Worm (Caenorhabditis elegans) whole organism, L2 larva: ENCODE data around the gene twk-35.

Source experiments
- C34F6.9 ChIP-seq: fragments of 150-350 bp; optimal IDR thresholded peaks from 2 replicates; lab custom pipeline; 2014; ENCODE audit warnings: missing biosample characterization, missing genetic modification characterization
- R02D3.7 ChIP-seq: fragments of 150-350 bp; optimal IDR thresholded peaks from 2 replicates; lab custom pipeline; 2014; ENCODE audit warnings: missing biosample characterization, missing genetic modification characterization
- ZK546.5 ChIP-seq: sonication (generic microtip); optimal IDR thresholded peaks from 2 replicates; lab custom pipeline; 2017; ENCODE audit warnings: missing biosample characterization, missing genetic modification characterization
- alr-1 ChIP-seq: fragments of 150-350 bp; optimal IDR thresholded peaks from 2 replicates; lab custom pipeline; 2014; ENCODE audit warnings: missing biosample characterization, missing genetic modification characterization
- aly-2 ChIP-seq: fragments of 150-350 bp; optimal IDR thresholded peaks from 2 replicates; lab custom pipeline; 2014; ENCODE audit warnings: missing biosample characterization, missing genetic modification characterization
- ama-1 ChIP-seq: fragments of 150-350 bp; optimal IDR thresholded peaks from 2 replicates; lab custom pipeline; 2018; ENCODE audit warnings: inconsistent platforms
- blmp-1 ChIP-seq: sonication (generic microtip); optimal IDR thresholded peaks from 2 replicates; lab custom pipeline; 2017; ENCODE audit warnings: missing genetic modification characterization, mild to moderate bottlenecking, missing compliant biosample characterization, antibody characterized with exemption, moderate library complexity; ENCODE audit not compliant: insufficient read depth
- ceh-16 ChIP-seq: fragments of 150-350 bp; optimal IDR thresholded peaks from 2 replicates; lab custom pipeline; 2014; ENCODE audit warnings: missing biosample characterization, missing genetic modification characterization
- ceh-82 ChIP-seq: fragments of 150-350 bp; optimal IDR thresholded peaks from 2 replicates; lab custom pipeline; 2014; ENCODE audit warnings: missing biosample characterization, missing genetic modification characterization
- crh-2 ChIP-seq: sonication (generic microtip); optimal IDR thresholded peaks from 2 replicates; lab custom pipeline; 2017; ENCODE audit warnings: missing biosample characterization, missing genetic modification characterization
- dmd-4 ChIP-seq: sonication (generic microtip); optimal IDR thresholded peaks from 2 replicates; lab custom pipeline; 2017; ENCODE audit warnings: missing biosample characterization, missing genetic modification characterization
- egl-27 ChIP-seq: sonication (generic microtip); optimal IDR thresholded peaks from 3 replicates; lab custom pipeline; 2017; ENCODE audit warnings: missing biosample characterization, missing genetic modification reagents, missing genetic modification characterization
- elt-1 ChIP-seq: fragments of 150-350 bp; optimal IDR thresholded peaks from 2 replicates; lab custom pipeline; 2014; ENCODE audit warnings: missing biosample characterization, missing genetic modification characterization
- elt-3 ChIP-seq: sonication (generic microtip); optimal IDR thresholded peaks from 2 replicates; lab custom pipeline; 2017; ENCODE audit warnings: missing biosample characterization, missing genetic modification characterization
- fos-1 ChIP-seq: fragments of 150-350 bp; optimal IDR thresholded peaks from 2 replicates; lab custom pipeline; 2014; ENCODE audit warnings: missing biosample characterization, missing genetic modification characterization
- gmeb-1 ChIP-seq: fragments of 150-350 bp; optimal IDR thresholded peaks from 2 replicates; lab custom pipeline; 2014; ENCODE audit warnings: missing biosample characterization, missing genetic modification characterization
- lin-11 ChIP-seq: fragments of 150-350 bp; sonication (generic microtip); optimal IDR thresholded peaks from 2 replicates; lab custom pipeline; 2014; ENCODE audit warnings: missing biosample characterization, missing genetic modification characterization, inconsistent platforms, mixed read lengths
- mab-5 ChIP-seq: fragments of 150-350 bp; optimal IDR thresholded peaks from 2 replicates; lab custom pipeline; 2014; ENCODE audit warnings: missing biosample characterization, missing genetic modification characterization
- mbf-1 ChIP-seq: sonication (generic microtip); optimal IDR thresholded peaks from 2 replicates; lab custom pipeline; 2017; ENCODE audit warnings: missing biosample characterization, missing genetic modification characterization
- mdl-1 ChIP-seq, 2 experiments: fragments of 150-350 bp in 1 of 2; sonication (generic microtip) in 1 of 2; optimal IDR thresholded peaks; 2 replicates each; lab custom pipeline; 2017; ENCODE audit warnings: missing biosample characterization in 2 of 2, missing genetic modification characterization in 2 of 2
- nhr-11 ChIP-seq: fragments of 150-350 bp; optimal IDR thresholded peaks from 2 replicates; lab custom pipeline; 2014; ENCODE audit warnings: missing biosample characterization, missing genetic modification characterization
- nhr-12 ChIP-seq: fragments of 150-350 bp; optimal IDR thresholded peaks from 2 replicates; lab custom pipeline; 2014; ENCODE audit warnings: missing biosample characterization, missing genetic modification characterization
- nhr-129 ChIP-seq: fragments of 150-350 bp; optimal IDR thresholded peaks from 2 replicates; lab custom pipeline; 2014; ENCODE audit warnings: missing biosample characterization, missing genetic modification characterization
- nhr-23 ChIP-seq: fragments of 150-350 bp; optimal IDR thresholded peaks from 2 replicates; lab custom pipeline; 2014; ENCODE audit warnings: missing biosample characterization, missing genetic modification reagents, missing genetic modification characterization
- nhr-237 ChIP-seq: fragments of 150-350 bp; optimal IDR thresholded peaks from 2 replicates; lab custom pipeline; 2014; ENCODE audit warnings: missing biosample characterization, missing genetic modification characterization
- nhr-25 ChIP-seq: fragments of 150-350 bp; sonication (generic microtip); optimal IDR thresholded peaks from 3 replicates; lab custom pipeline; 2014; ENCODE audit warnings: missing biosample characterization, missing genetic modification characterization
- nhr-77 ChIP-seq: fragments of 150-350 bp; optimal IDR thresholded peaks from 2 replicates; lab custom pipeline; 2014; ENCODE audit warnings: missing biosample characterization, missing genetic modification characterization
- sem-4 ChIP-seq: fragments of 150-350 bp; optimal IDR thresholded peaks from 2 replicates; lab custom pipeline; 2014; ENCODE audit warnings: missing biosample characterization, missing genetic modification reagents, missing genetic modification characterization
- sma-3 ChIP-seq: sonication (generic microtip); optimal IDR thresholded peaks from 2 replicates; lab custom pipeline; 2016; ENCODE audit warnings: missing genetic modification reagents, missing genetic modification characterization, missing compliant biosample characterization
- sma-9 ChIP-seq, 2 experiments: fragments of 150-350 bp in 1 of 2; sonication (generic microtip) in 1 of 2; optimal IDR thresholded peaks; 2 replicates each; lab custom pipeline; 2014 to 2016; ENCODE audit warnings: missing genetic modification characterization in 2 of 2, mild to moderate bottlenecking in 1 of 2, missing biosample characterization in 1 of 2, missing compliant biosample characterization in 1 of 2, missing genetic modification reagents in 1 of 2, moderate library complexity in 1 of 2
- snpc-4 ChIP-seq: fragments of 150-350 bp; optimal IDR thresholded peaks from 2 replicates; lab custom pipeline; 2014; ENCODE audit warnings: missing biosample characterization, missing genetic modification characterization
- unc-39 ChIP-seq: fragments of 150-350 bp; optimal IDR thresholded peaks from 2 replicates; lab custom pipeline; 2014; ENCODE audit warnings: missing biosample characterization, missing genetic modification characterization
- unc-55 ChIP-seq: fragments of 150-350 bp; sonication (generic microtip); optimal IDR thresholded peaks from 3 replicates; lab custom pipeline; 2014; ENCODE audit warnings: missing biosample characterization, missing genetic modification reagents, missing genetic modification characterization
- zag-1 ChIP-seq: fragments of 150-350 bp; optimal IDR thresholded peaks from 2 replicates; lab custom pipeline; 2014; ENCODE audit warnings: missing biosample characterization, missing genetic modification characterization
- ztf-11 ChIP-seq: sonication (generic microtip); optimal IDR thresholded peaks from 2 replicates; lab custom pipeline; 2017; ENCODE audit warnings: missing biosample characterization, missing genetic modification characterization
- ztf-4 ChIP-seq: fragments of 150-350 bp; optimal IDR thresholded peaks from 2 replicates; lab custom pipeline; 2014; ENCODE audit warnings: missing biosample characterization, missing genetic modification characterization

Gene twk-35

DNA sequence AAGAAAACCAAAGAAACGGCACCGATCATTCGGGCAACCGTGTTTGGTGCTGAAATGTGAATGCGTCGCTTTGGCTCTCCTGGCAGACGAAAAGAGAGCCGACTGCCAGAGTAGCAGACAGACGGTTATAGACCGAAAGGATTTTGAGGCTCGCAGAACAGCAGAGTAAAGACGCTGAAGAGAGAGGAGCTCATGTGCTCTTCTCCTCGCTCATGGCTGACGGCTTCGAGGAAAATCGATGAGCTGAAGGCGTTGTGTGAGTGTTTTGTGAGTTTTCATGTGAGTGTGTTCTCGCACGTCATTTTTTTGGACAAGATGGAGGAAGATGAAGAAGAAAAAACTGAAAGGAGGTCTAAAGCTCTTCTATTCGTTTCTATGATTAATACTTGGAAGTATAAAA lies 34.0 kb upstream of the twk-35 start, which contains the start of gene sbt-1 (continued):
- no peak for TF ChIP-seq gmeb-1 (tag; lab: Kevin White, UChicago)
- no peak for TF ChIP-seq snpc-4

- TF ChIP-seq nhr-11 (tag; lab: Kevin White, UChicago) (no peak), nhr-77 (tag; lab: Kevin White, UChicago) (no peak), elt-3 (tag; lab: Kevin White, UChicago) (no peak), sem-4 (tag; lab: Kevin White, UChicago) (no peak), lin-11 (tag; lab: Kevin White, UChicago) (no peak), mab-5 (no peak), unc-55 (GFP tag; lab: Kevin White, UChicago) (no peak), ztf-4 (tag; lab: Kevin White, UChicago) (no peak), crh-2 (tag; lab: Kevin White, UChicago) (no peak), snpc-4 (no peak), mbf-1 (tag; lab: Kevin White, UChicago) (no peak), fos-1 (tag; lab: Kevin White, UChicago) (no peak), sma-9 (GFP tag; optimal IDR thresholded peaks at IDR 0.05; lab: Kevin White, UChicago) (no peak), sma-9 (tag; optimal IDR thresholded peaks at IDR 0.05; lab: Kevin White, UChicago) (no peak), ZK546.5 (no peak), unc-39 (tag; lab: Kevin White, UChicago) (no peak), zag-1 (tag; lab: Kevin White, UChicago) (no peak)
Observed at ce11 chrV:20829511-20829910, 33.3 kb upstream of the twk-35 start, which contains the start of gene num-1. Gene num-1, plus strand, starts transcription at chrV:20829811.

- TF ChIP-seq lin-11 (tag; lab: Kevin White, UChicago) (no peak), C34F6.9 (tag; lab: Kevin White, UChicago) (no peak), blmp-1 (tag; lab: Kevin White, UChicago) (no peak), nhr-23 (no peak), elt-1 (tag; lab: Kevin White, UChicago) (no peak), nhr-129 (no peak), dmd-4 (tag; lab: Kevin White, UChicago) (no peak), ZK546.5 (no peak), ama-1 (lab: Kevin White, UChicago) (no peak), nhr-11 (tag; lab: Kevin White, UChicago) (no peak), unc-55 (GFP tag; lab: Kevin White, UChicago) (no peak)
Observed at ce11 chrV:20830409-20830808, 32.4 kb upstream of the twk-35 start.

DNA sequence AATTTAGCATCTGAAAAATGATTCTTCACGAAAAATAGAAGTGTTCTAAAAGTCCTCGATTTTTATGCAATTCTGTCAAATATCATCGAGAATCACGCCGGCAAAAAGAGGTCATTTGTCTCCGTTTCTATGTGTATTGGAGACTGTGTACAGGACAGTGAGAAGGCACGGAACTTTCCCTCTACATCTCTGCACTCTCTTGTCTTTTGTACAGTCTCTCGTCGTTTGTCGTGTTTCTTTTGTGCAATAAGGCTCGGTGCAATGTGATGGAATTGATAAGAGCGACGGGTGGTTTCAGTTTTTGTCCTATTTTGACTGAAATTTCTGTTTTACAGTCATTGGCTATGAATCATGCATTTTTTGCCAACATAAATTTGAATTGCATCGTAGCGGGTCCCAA lies 30.9 kb upstream of the twk-35 start:
- TF ChIP-seq elt-3 (tag; lab: Kevin White, UChicago) (no peak), mdl-1 (tag; optimal IDR thresholded peaks at IDR 0.05; lab: Kevin White, UChicago) (no peak), nhr-25 (tag; lab: Kevin White, UChicago) (no peak), fos-1 (tag; lab: Kevin White, UChicago) (peak; percentile 93), nhr-237 (tag; lab: Kevin White, UChicago) (no peak), R02D3.7 (tag; lab: Kevin White, UChicago) (no peak), gmeb-1 (tag; lab: Kevin White, UChicago) (peak; percentile 16), alr-1 (no peak), crh-2 (tag; lab: Kevin White, UChicago) (peak; percentile 1), zag-1 (tag; lab: Kevin White, UChicago) (no peak), ztf-4 (tag; lab: Kevin White, UChicago) (no peak), unc-39 (tag; lab: Kevin White, UChicago) (no peak), nhr-23 (no peak), nhr-129 (peak; percentile 34), ztf-11 (tag; lab: Kevin White, UChicago) (no peak), aly-2 (tag; lab: Kevin White, UChicago) (no peak), ceh-82 (tag; lab: Kevin White, UChicago) (no peak), sem-4 (tag; lab: Kevin White, UChicago) (no peak), mab-5 (no peak), snpc-4 (no peak), blmp-1 (tag; lab: Kevin White, UChicago) (peak; percentile 2), sma-9 (GFP tag; optimal IDR thresholded peaks at IDR 0.05; lab: Kevin White, UChicago) (peak; percentile 62), sma-9 (tag; optimal IDR thresholded peaks at IDR 0.05; lab: Kevin White, UChicago) (no peak), unc-55 (GFP tag; lab: Kevin White, UChicago) (no peak), ceh-16 (no peak), egl-27 (tag; lab: Kevin White, UChicago) (no peak), sma-3 (no peak), nhr-12 (tag; lab: Kevin White, UChicago) (no peak), nhr-77 (tag; lab: Kevin White, UChicago) (no peak), mbf-1 (tag; lab: Kevin White, UChicago) (no peak), elt-1 (tag; lab: Kevin White, UChicago) (no peak), dmd-4 (tag; lab: Kevin White, UChicago) (no peak)
